Fruit fly (Drosophila melanogaster) Kc167 (cell line): Measurements from ENCODE around the gene ng4.

Experiments used
- Sin3A ChIP-seq: fragments of >200 bp; optimal IDR thresholded peaks from 2 replicates; lab custom pipeline; 2018; ENCODE audit warnings: missing external identifiers
- h ChIP-seq: fragments of >200 bp; optimal IDR thresholded peaks from 3 replicates; lab custom pipeline; 2018; ENCODE audit warnings: missing external identifiers

- TF ChIP-seq h (lab: Kevin White, UChicago) (no peak), Sin3A (lab: Kevin White, UChicago) (no peak)
Observed at dm6 chrX:3288909-3289706, 45.1 kb upstream of the ng4 start.
